Fruit fly (Drosophila melanogaster): ENCODE data around the gene CG8209.

Gene CG8209

DNA sequence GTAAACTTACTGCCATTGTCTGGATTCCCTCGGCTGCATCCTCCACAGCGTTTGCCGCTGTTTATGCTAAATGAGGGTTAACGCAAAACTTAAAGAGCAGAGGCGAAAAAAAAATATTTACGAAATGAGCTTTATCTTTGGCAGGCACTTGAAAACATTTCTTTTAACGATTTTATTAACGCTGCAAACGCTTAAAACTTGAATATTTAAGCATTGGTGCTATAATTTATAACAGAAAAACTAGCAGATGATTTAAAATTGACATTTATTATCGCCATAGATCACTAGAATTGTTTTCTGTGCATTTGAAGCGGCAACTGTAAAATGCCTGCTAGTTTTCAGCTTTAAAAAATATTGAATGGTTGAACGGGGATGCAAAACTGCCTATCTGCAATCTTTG, 14.1 kb downstream of the CG8209 start:
- no peak for TF ChIP-seq odd (GFP tag; optimal IDR thresholded peaks at IDR 0.05)
- no peak for TF ChIP-seq toy (GFP tag; IDR thresholded peaks at IDR 0.05)
- no peak for TF ChIP-seq schlank (tag; optimal IDR thresholded peaks at IDR 0.05)
- TF ChIP-seq CG14667 (GFP tag; IDR thresholded peaks at IDR 0.05): no peak
- peak; percentile 61 for TF ChIP-seq Ets65A (GFP tag)
- TF ChIP-seq Drgx (GFP tag; IDR thresholded peaks at IDR 0.05): peak; percentile 54; the same call in 1 of the 2 replicates
- TF ChIP-seq CG10979 (tag; optimal IDR thresholded peaks at IDR 0.05): no peak

dm6 chr3L:7992854-7993253, 16.6 kb downstream of the CG8209 start:
- TF ChIP-seq z (GFP tag; IDR thresholded peaks at IDR 0.05): no peak
- TF ChIP-seq grau (tag; optimal IDR thresholded peaks at IDR 0.05): no peak
- TF ChIP-seq chm (GFP tag; IDR thresholded peaks at IDR 0.05): 0 out of 2 replicates have a peak, but pooled peaks have one; percentile 33
- peak; percentile 29; the same call in 1 of the 2 replicates for TF ChIP-seq crol (GFP tag; IDR thresholded peaks at IDR 0.05)

DNA sequence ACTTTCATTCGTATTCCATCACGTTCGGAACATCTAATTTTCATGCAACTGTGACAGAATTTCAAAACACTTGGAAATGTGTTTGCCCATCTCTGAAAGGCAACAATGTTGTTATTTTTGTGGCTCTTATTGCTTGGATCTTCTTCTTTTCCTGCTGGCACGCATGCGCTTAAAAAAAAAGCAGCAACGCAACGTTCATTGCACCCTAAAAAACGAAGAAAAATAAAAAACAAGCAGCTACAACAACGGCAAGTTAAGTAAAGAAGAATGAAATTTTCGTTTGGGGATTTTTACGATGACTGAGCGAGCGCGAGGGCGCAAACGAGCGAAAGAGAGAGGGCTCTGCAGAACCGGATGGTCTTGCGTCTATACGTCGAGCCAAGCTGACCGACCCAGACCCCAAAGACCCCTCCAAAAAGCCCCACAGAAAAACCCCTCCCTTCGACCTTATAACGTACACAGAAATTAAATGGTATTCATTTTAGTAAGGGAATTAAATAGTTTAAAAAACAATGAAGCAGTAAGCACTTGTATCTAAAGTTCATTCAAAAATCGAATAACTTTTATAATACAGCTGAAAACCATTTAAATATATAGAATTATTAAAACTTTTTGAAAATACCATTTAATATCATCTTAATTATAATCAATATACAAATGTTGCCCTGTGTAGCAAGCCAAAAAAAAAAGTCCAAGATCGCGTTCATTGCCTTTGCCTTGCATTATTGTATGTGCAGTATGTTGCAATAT, 17.5 kb downstream of the CG8209 start:
- TF ChIP-seq CG18262 (tag; optimal IDR thresholded peaks at IDR 0.05) (peak; percentile 25), Sox100B (GFP tag; optimal IDR thresholded peaks at IDR 0.05) (peak; percentile 12), ci (GFP tag; IDR thresholded peaks at IDR 0.05) (no peak), Lpt (GFP tag; optimal IDR thresholded peaks at IDR 0.05) (no peak), nmo (GFP tag; optimal IDR thresholded peaks at IDR 0.05) (peak; percentile 66), corto (GFP tag; optimal IDR thresholded peaks at IDR 0.05) (peak; percentile 13), Max (GFP tag; optimal IDR thresholded peaks at IDR 0.05) (no peak), Vsx1 (GFP tag; optimal IDR thresholded peaks at IDR 0.05) (no peak), row (GFP tag; IDR thresholded peaks at IDR 0.05) (no peak), Lhr (GFP tag; optimal IDR thresholded peaks at IDR 0.05) (no peak), pb (GFP tag; optimal IDR thresholded peaks at IDR 0.05) (no peak), CG2199 (GFP tag; IDR thresholded peaks at IDR 0.05) (peak; percentile 70; the same call in 1 of the 3 replicates), Stat92E (GFP tag; optimal IDR thresholded peaks at IDR 0.05) (no peak), cato (GFP tag; optimal IDR thresholded peaks at IDR 0.05; ENCODE audit: borderline replicate concordance) (no peak), ash1 (GFP tag; optimal IDR thresholded peaks at IDR 0.05) (no peak), CG11504 (tag; optimal IDR thresholded peaks at IDR 0.05) (peak; percentile 51), sqz (GFP tag; optimal IDR thresholded peaks at IDR 0.05) (peak; percentile 74), CG17385 (GFP tag; optimal IDR thresholded peaks at IDR 0.05) (peak; percentile 42), tap (tag; optimal IDR thresholded peaks at IDR 0.05) (peak; percentile 3), CG6175 (GFP tag; IDR thresholded peaks at IDR 0.05) (no peak), CG2712 (tag; optimal IDR thresholded peaks at IDR 0.05) (peak; percentile 22), aop (GFP tag; IDR thresholded peaks at IDR 0.05) (no peak), Hr78 (GFP tag; optimal IDR thresholded peaks at IDR 0.05) (peak in 1 of 2 experiments; percentile 74), bsh (GFP tag; optimal IDR thresholded peaks at IDR 0.05) (peak in 1 of 2 experiments; percentile 67), CG32772 (GFP tag; IDR thresholded peaks at IDR 0.05) (no peak), lmd (GFP tag; IDR thresholded peaks at IDR 0.05) (no peak), CG32767 (GFP tag; IDR thresholded peaks at IDR 0.05) (no peak), mam (GFP tag; optimal IDR thresholded peaks at IDR 0.05) (no peak), hth (optimal IDR thresholded peaks at IDR 0.05) (no peak), CG1647 (GFP tag; optimal IDR thresholded peaks at IDR 0.05) (no peak), CG15696 (tag; optimal IDR thresholded peaks at IDR 0.05) (no peak), crol (GFP tag; IDR thresholded peaks at IDR 0.05) (peak; percentile 65), Hr51 (GFP tag; optimal IDR thresholded peaks at IDR 0.05) (no peak), Ptx1 (GFP tag; IDR thresholded peaks at IDR 0.05) (no peak), lbe (GFP tag; optimal IDR thresholded peaks at IDR 0.05) (peak; percentile 29), Nf-YA (GFP tag; IDR thresholded peaks at IDR 0.05) (no peak), Mrtf (GFP tag; IDR thresholded peaks at IDR 0.05) (no peak)
